Fruit fly (Drosophila melanogaster) whole organism: ENCODE data around the gene Try29F.

ENCODE experiments used
- Dll ChIP-seq: fragments of >200 bp; optimal IDR thresholded peaks from 2 replicates; lab custom pipeline; 2017
- EcR ChIP-seq, 2 experiments: fragments of >200 bp; optimal IDR thresholded peaks; 2 replicates each; lab custom pipeline; 2017; ENCODE audit warnings: missing biosample characterization in 2 of 2, missing genetic modification characterization in 2 of 2, missing genetic modification reagents in 2 of 2
- pan ChIP-seq: fragments of >200 bp; optimal IDR thresholded peaks from 2 replicates; lab custom pipeline; 2017
- psq ChIP-seq: fragments of >200 bp; optimal IDR thresholded peaks from 2 replicates; lab custom pipeline; 2017
- usp ChIP-seq: fragments of >200 bp; optimal IDR thresholded peaks from 2 replicates; lab custom pipeline; 2017; ENCODE audit warnings: missing biosample characterization, missing genetic modification characterization, mixed read lengths

DNA sequence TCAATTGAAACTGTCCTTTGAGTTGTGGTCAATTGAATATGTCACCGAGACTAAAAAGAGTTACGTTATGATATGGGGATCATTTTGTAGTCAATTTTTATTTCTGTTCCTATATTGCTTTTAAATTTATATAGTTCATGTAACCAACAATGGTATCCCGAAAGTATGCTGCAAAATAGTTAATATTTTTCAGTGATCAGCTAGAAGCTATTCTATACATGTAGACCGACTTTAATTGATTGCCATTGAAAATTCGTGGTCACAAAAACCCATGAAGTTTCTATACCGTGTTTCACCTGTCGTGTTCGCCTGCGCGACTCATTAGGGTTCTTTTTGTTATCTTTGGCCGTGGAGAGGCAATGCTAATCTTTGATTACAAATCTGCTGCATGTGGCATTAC, 23.8 kb upstream of the Try29F start:
- no peak for TF ChIP-seq usp (GFP tag; lab: Kevin White, UChicago)
- TF ChIP-seq psq, result no peak
- TF ChIP-seq EcR (GFP tag; optimal IDR thresholded peaks at IDR 0.05; lab: Kevin White, UChicago), result no peak
- TF ChIP-seq Dll (lab: Kevin White, UChicago), result no peak
- TF ChIP-seq pan (lab: Kevin White, UChicago), result no peak
